Worm (Caenorhabditis elegans): ENCODE data around the gene F09F9.2.

DNA sequence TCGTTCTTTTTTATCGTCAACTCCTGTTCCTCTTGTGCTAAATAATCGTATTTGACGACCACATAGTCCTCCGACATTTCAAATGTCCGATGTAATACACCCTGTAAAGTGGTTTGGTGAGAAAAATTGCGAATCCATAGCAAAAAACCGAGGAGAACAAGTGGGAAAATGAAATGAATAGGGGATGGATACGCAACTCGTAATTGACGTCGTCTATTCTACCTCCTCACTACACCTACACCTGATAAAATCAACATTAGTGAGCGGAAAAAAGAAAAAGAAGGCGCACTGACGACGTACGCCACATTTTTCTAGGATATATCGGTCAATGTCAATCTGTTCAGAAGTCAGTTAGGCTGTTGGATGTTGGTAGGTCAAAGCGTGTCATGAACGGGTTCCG lies 42.1 kb upstream of the F09F9.2 start, which contains the start of gene nck-1:
- TF ChIP-seq athp-1 (tag; optimal IDR thresholded peaks at IDR 0.05) (no peak), Y95B8A.8 (GFP tag; IDR thresholded peaks at IDR 0.05) (no peak), snpc-4 (GFP tag; optimal IDR thresholded peaks at IDR 0.05) (no peak), snpc-4 (tag; optimal IDR thresholded peaks at IDR 0.05) (no peak), F49E8.2 (tag; optimal IDR thresholded peaks at IDR 0.05; ENCODE audit: insufficient read depth) (no peak), mes-4 (tag; optimal IDR thresholded peaks at IDR 0.05) (no peak), attf-5 (GFP tag; optimal IDR thresholded peaks at IDR 0.05) (no peak), nfya-1 (tag; optimal IDR thresholded peaks at IDR 0.05; ENCODE audit: borderline replicate concordance, insufficient read depth) (no peak), unc-62 (GFP tag; optimal IDR thresholded peaks at IDR 0.05) (no peak), snpc-1.1 (tag; optimal IDR thresholded peaks at IDR 0.05; ENCODE audit: insufficient read depth) (no peak), sptf-2 (GFP tag; optimal IDR thresholded peaks at IDR 0.05) (no peak), ama-1 (optimal IDR thresholded peaks at IDR 0.05) (no peak), ama-1 (GFP tag; optimal IDR thresholded peaks at IDR 0.05) (no peak)
